Worm (Caenorhabditis elegans) whole organism, mixed stage, embryonic: ENCODE data around the gene ppm-1.G.

Experiments
- blmp-1 ChIP-seq: fragments of 150-350 bp; optimal IDR thresholded peaks from 2 replicates; lab custom pipeline; 2014; ENCODE audit warnings: missing biosample characterization, missing genetic modification characterization
- ces-1 ChIP-seq: fragments of 150-350 bp; optimal IDR thresholded peaks from 2 replicates; lab custom pipeline; 2014; ENCODE audit warnings: missing biosample characterization, missing genetic modification reagents, missing genetic modification characterization
- elt-1 ChIP-seq: sonication (generic microtip); optimal IDR thresholded peaks from 2 replicates; lab custom pipeline; 2017; ENCODE audit warnings: missing genetic modification characterization, mild to moderate bottlenecking, missing compliant biosample characterization, antibody characterized with exemption, moderate library complexity, borderline replicate concordance; ENCODE audit not compliant: insufficient read depth
- ham-2 ChIP-seq: fragments of 200-800 bp; sonication (Bioruptor generic); optimal IDR thresholded peaks from 2 replicates; lab custom pipeline; 2018; ENCODE audit warnings: mild to moderate bottlenecking, missing genetic modification characterization, missing compliant biosample characterization
- lin-13 ChIP-seq: fragments of 150-350 bp; optimal IDR thresholded peaks from 2 replicates; lab custom pipeline; 2014; ENCODE audit warnings: missing biosample characterization, missing genetic modification characterization
- lin-32 ChIP-seq: fragments of 200-800 bp; sonication (Bioruptor generic); optimal IDR thresholded peaks from 2 replicates; lab custom pipeline; 2018; ENCODE audit warnings: mild to moderate bottlenecking, missing genetic modification characterization, missing compliant biosample characterization
- nhr-237 ChIP-seq: fragments of 150-350 bp; optimal IDR thresholded peaks from 2 replicates; lab custom pipeline; 2014; ENCODE audit warnings: missing biosample characterization, missing genetic modification characterization
- nhr-28 ChIP-seq: fragments of 150-350 bp; optimal IDR thresholded peaks from 2 replicates; lab custom pipeline; 2014; ENCODE audit warnings: missing biosample characterization, missing genetic modification characterization
- nhr-76 ChIP-seq: sonication (generic microtip); optimal IDR thresholded peaks from 2 replicates; lab custom pipeline; 2017; ENCODE audit warnings: missing biosample characterization, missing genetic modification characterization
- pha-4 ChIP-seq: fragments of 150-350 bp; optimal IDR thresholded peaks from 2 replicates; lab custom pipeline; 2018; ENCODE audit warnings: missing biosample characterization, missing genetic modification reagents, missing genetic modification characterization
- sptf-1 ChIP-seq: sonication (generic microtip); optimal IDR thresholded peaks from 2 replicates; lab custom pipeline; 2017; ENCODE audit warnings: mild to moderate bottlenecking, missing genetic modification characterization, moderate library complexity, missing compliant biosample characterization
- tbx-8 ChIP-seq: fragments of 200-800 bp; sonication (Bioruptor generic); optimal IDR thresholded peaks from 2 replicates; lab custom pipeline; 2018; ENCODE audit warnings: mild to moderate bottlenecking, missing genetic modification characterization, moderate library complexity, missing compliant biosample characterization
- unc-39 ChIP-seq: fragments of 150-350 bp; optimal IDR thresholded peaks from 2 replicates; lab custom pipeline; 2014; ENCODE audit warnings: missing biosample characterization, missing genetic modification characterization
- ztf-11 ChIP-seq: fragments of 150-350 bp; optimal IDR thresholded peaks from 2 replicates; lab custom pipeline; 2014; ENCODE audit warnings: missing biosample characterization, missing genetic modification characterization

- no peak for TF ChIP-seq elt-1 (tag; lab: Kevin White, UChicago)
- TF ChIP-seq tbx-8 = no peak
- TF ChIP-seq pha-4 (tag; lab: Kevin White, UChicago) = no peak
- no peak for TF ChIP-seq lin-13 (tag; lab: Kevin White, UChicago)
- TF ChIP-seq unc-39 (tag; lab: Kevin White, UChicago) = no peak
- no peak for TF ChIP-seq ztf-11
- TF ChIP-seq ham-2 = no peak
- no peak for TF ChIP-seq sptf-1
- no peak for TF ChIP-seq nhr-237 (tag; lab: Kevin White, UChicago)
- no peak for TF ChIP-seq nhr-76 (tag; lab: Kevin White, UChicago)
- TF ChIP-seq blmp-1 (tag; lab: Kevin White, UChicago) = no peak
- no peak for TF ChIP-seq ces-1 (GFP tag; lab: Kevin White, UChicago)
- no peak for TF ChIP-seq lin-32 (GFP tag; lab: Kevin White, UChicago)
- no peak for TF ChIP-seq nhr-28 (tag; lab: Kevin White, UChicago)
These were observed 10.8 kb upstream of the ppm-1.G start for ce11 chrIII:772675-773074.
